Worm (Caenorhabditis elegans) whole organism, L2 larva: ENCODE results near the gene ctf-4.

ENCODE experiments used
- C34F6.9 ChIP-seq: fragments of 150-350 bp; optimal IDR thresholded peaks from 2 replicates; lab custom pipeline; 2014; ENCODE audit warnings: missing biosample characterization, missing genetic modification characterization
- F13H6.1 ChIP-seq: sonication (generic microtip); optimal IDR thresholded peaks from 2 replicates; lab custom pipeline; 2016; ENCODE audit warnings: missing genetic modification characterization, missing compliant biosample characterization
- R02D3.7 ChIP-seq: fragments of 150-350 bp; optimal IDR thresholded peaks from 2 replicates; lab custom pipeline; 2014; ENCODE audit warnings: missing biosample characterization, missing genetic modification characterization
- Y55F3AM.14 ChIP-seq: fragments of 200-800 bp; sonication (Bioruptor generic); optimal IDR thresholded peaks from 2 replicates; lab custom pipeline; 2018; ENCODE audit warnings: mild to moderate bottlenecking, missing genetic modification characterization, missing compliant biosample characterization
- alr-1 ChIP-seq: fragments of 150-350 bp; optimal IDR thresholded peaks from 2 replicates; lab custom pipeline; 2014; ENCODE audit warnings: missing biosample characterization, missing genetic modification characterization
- aly-2 ChIP-seq: fragments of 150-350 bp; optimal IDR thresholded peaks from 2 replicates; lab custom pipeline; 2014; ENCODE audit warnings: missing biosample characterization, missing genetic modification characterization
- ama-1 ChIP-seq: fragments of 150-350 bp; optimal IDR thresholded peaks from 2 replicates; lab custom pipeline; 2018; ENCODE audit warnings: inconsistent platforms
- blmp-1 ChIP-seq: sonication (generic microtip); optimal IDR thresholded peaks from 2 replicates; lab custom pipeline; 2017; ENCODE audit warnings: missing genetic modification characterization, mild to moderate bottlenecking, missing compliant biosample characterization, antibody characterized with exemption, moderate library complexity; ENCODE audit not compliant: insufficient read depth
- ceh-16 ChIP-seq: fragments of 150-350 bp; optimal IDR thresholded peaks from 2 replicates; lab custom pipeline; 2014; ENCODE audit warnings: missing biosample characterization, missing genetic modification characterization
- ceh-82 ChIP-seq: fragments of 150-350 bp; optimal IDR thresholded peaks from 2 replicates; lab custom pipeline; 2014; ENCODE audit warnings: missing biosample characterization, missing genetic modification characterization
- crh-2 ChIP-seq: sonication (generic microtip); optimal IDR thresholded peaks from 2 replicates; lab custom pipeline; 2017; ENCODE audit warnings: missing biosample characterization, missing genetic modification characterization
- dmd-4 ChIP-seq: sonication (generic microtip); optimal IDR thresholded peaks from 2 replicates; lab custom pipeline; 2017; ENCODE audit warnings: missing biosample characterization, missing genetic modification characterization
- egl-27 ChIP-seq: sonication (generic microtip); optimal IDR thresholded peaks from 3 replicates; lab custom pipeline; 2017; ENCODE audit warnings: missing biosample characterization, missing genetic modification reagents, missing genetic modification characterization
- elt-3 ChIP-seq: sonication (generic microtip); optimal IDR thresholded peaks from 2 replicates; lab custom pipeline; 2017; ENCODE audit warnings: missing biosample characterization, missing genetic modification characterization
- fos-1 ChIP-seq: fragments of 150-350 bp; optimal IDR thresholded peaks from 2 replicates; lab custom pipeline; 2014; ENCODE audit warnings: missing biosample characterization, missing genetic modification characterization
- gmeb-1 ChIP-seq: fragments of 150-350 bp; optimal IDR thresholded peaks from 2 replicates; lab custom pipeline; 2014; ENCODE audit warnings: missing biosample characterization, missing genetic modification characterization
- lin-11 ChIP-seq: fragments of 150-350 bp; sonication (generic microtip); optimal IDR thresholded peaks from 2 replicates; lab custom pipeline; 2014; ENCODE audit warnings: missing biosample characterization, missing genetic modification characterization, inconsistent platforms, mixed read lengths
- lin-39 ChIP-seq: fragments of 150-350 bp; optimal IDR thresholded peaks from 2 replicates; lab custom pipeline; 2014; ENCODE audit warnings: missing biosample characterization, missing genetic modification reagents, missing genetic modification characterization
- lsy-2 ChIP-seq, 2 experiments: fragments of 150-350 bp in 1 of 2; sonication (generic microtip) in 1 of 2; optimal IDR thresholded peaks; 2 replicates each; lab custom pipeline; 2014 to 2017; ENCODE audit warnings: missing biosample characterization in 2 of 2, missing genetic modification characterization in 2 of 2
- mab-5 ChIP-seq: fragments of 150-350 bp; optimal IDR thresholded peaks from 2 replicates; lab custom pipeline; 2014; ENCODE audit warnings: missing biosample characterization, missing genetic modification characterization
- mbf-1 ChIP-seq: sonication (generic microtip); optimal IDR thresholded peaks from 2 replicates; lab custom pipeline; 2017; ENCODE audit warnings: missing biosample characterization, missing genetic modification characterization
- nhr-10 ChIP-seq: sonication (generic microtip); optimal IDR thresholded peaks from 2 replicates; lab custom pipeline; 2017; ENCODE audit warnings: missing biosample characterization, missing genetic modification characterization
- nhr-11 ChIP-seq: fragments of 150-350 bp; optimal IDR thresholded peaks from 2 replicates; lab custom pipeline; 2014; ENCODE audit warnings: missing biosample characterization, missing genetic modification characterization
- nhr-12 ChIP-seq: fragments of 150-350 bp; optimal IDR thresholded peaks from 2 replicates; lab custom pipeline; 2014; ENCODE audit warnings: missing biosample characterization, missing genetic modification characterization
- nhr-129 ChIP-seq: fragments of 150-350 bp; optimal IDR thresholded peaks from 2 replicates; lab custom pipeline; 2014; ENCODE audit warnings: missing biosample characterization, missing genetic modification characterization
- nhr-237 ChIP-seq: fragments of 150-350 bp; optimal IDR thresholded peaks from 2 replicates; lab custom pipeline; 2014; ENCODE audit warnings: missing biosample characterization, missing genetic modification characterization
- nhr-25 ChIP-seq: fragments of 150-350 bp; sonication (generic microtip); optimal IDR thresholded peaks from 3 replicates; lab custom pipeline; 2014; ENCODE audit warnings: missing biosample characterization, missing genetic modification characterization
- nhr-6 ChIP-seq: fragments of 150-350 bp; optimal IDR thresholded peaks from 2 replicates; lab custom pipeline; 2014; ENCODE audit warnings: missing biosample characterization, missing genetic modification characterization
- nhr-77 ChIP-seq: fragments of 150-350 bp; optimal IDR thresholded peaks from 2 replicates; lab custom pipeline; 2014; ENCODE audit warnings: missing biosample characterization, missing genetic modification characterization
- peb-1 ChIP-seq: fragments of 150-350 bp; optimal IDR thresholded peaks from 2 replicates; lab custom pipeline; 2014; ENCODE audit warnings: missing biosample characterization, missing genetic modification characterization
- skn-1 ChIP-seq: sonication (generic microtip); optimal IDR thresholded peaks from 2 replicates; lab custom pipeline; 2017; ENCODE audit warnings: missing biosample characterization, missing genetic modification characterization
- sma-3 ChIP-seq: sonication (generic microtip); optimal IDR thresholded peaks from 2 replicates; lab custom pipeline; 2016; ENCODE audit warnings: missing genetic modification reagents, missing genetic modification characterization, missing compliant biosample characterization
- sma-9 ChIP-seq, 2 experiments: fragments of 150-350 bp in 1 of 2; sonication (generic microtip) in 1 of 2; optimal IDR thresholded peaks; 2 replicates each; lab custom pipeline; 2014 to 2016; ENCODE audit warnings: missing genetic modification characterization in 2 of 2, mild to moderate bottlenecking in 1 of 2, missing biosample characterization in 1 of 2, missing compliant biosample characterization in 1 of 2, missing genetic modification reagents in 1 of 2, moderate library complexity in 1 of 2
- snpc-4 ChIP-seq: fragments of 150-350 bp; optimal IDR thresholded peaks from 2 replicates; lab custom pipeline; 2014; ENCODE audit warnings: missing biosample characterization, missing genetic modification characterization
- unc-39 ChIP-seq: fragments of 150-350 bp; optimal IDR thresholded peaks from 2 replicates; lab custom pipeline; 2014; ENCODE audit warnings: missing biosample characterization, missing genetic modification characterization
- unc-55 ChIP-seq: fragments of 150-350 bp; sonication (generic microtip); optimal IDR thresholded peaks from 3 replicates; lab custom pipeline; 2014; ENCODE audit warnings: missing biosample characterization, missing genetic modification reagents, missing genetic modification characterization
- unc-62 ChIP-seq: fragments of 150-350 bp; optimal IDR thresholded peaks from 2 replicates; lab custom pipeline; 2014; ENCODE audit warnings: missing biosample characterization, missing genetic modification reagents, missing genetic modification characterization
- ztf-1 ChIP-seq: fragments of 200-800 bp; sonication (Bioruptor generic); conservative IDR thresholded peaks from 2 replicates; pipeline ENCODE4 v1.3.6; 2022; ENCODE audit warnings: missing genetic modification characterization, missing compliant biosample characterization
- ztf-11 ChIP-seq: sonication (generic microtip); optimal IDR thresholded peaks from 2 replicates; lab custom pipeline; 2017; ENCODE audit warnings: missing biosample characterization, missing genetic modification characterization

The ctf-4 gene

ce11 chrV:10981113-10981512, 15.8 kb upstream of the ctf-4 start, which contains the start of gene fig-1:
Gene fig-1, minus strand, starts transcription at chrV:10981213.
- TF ChIP-seq fos-1 (tag; lab: Kevin White, UChicago) (no peak), ama-1 (lab: Kevin White, UChicago) (no peak), nhr-25 (tag; lab: Kevin White, UChicago) (no peak), blmp-1 (tag; lab: Kevin White, UChicago) (no peak), snpc-4 (tag; lab: Kevin White, UChicago) (no peak), elt-3 (tag; lab: Kevin White, UChicago) (no peak), nhr-129 (tag; lab: Kevin White, UChicago) (no peak), egl-27 (tag; lab: Kevin White, UChicago) (no peak), aly-2 (tag; lab: Kevin White, UChicago) (no peak), nhr-237 (tag; lab: Kevin White, UChicago) (no peak), nhr-77 (no peak), ztf-1 (GFP tag; lab: Robert Waterston, UW) (no peak), unc-62 (GFP tag; lab: Kevin White, UChicago) (no peak), R02D3.7 (tag; lab: Kevin White, UChicago) (no peak), F13H6.1 (tag; lab: Kevin White, UChicago) (no peak), dmd-4 (tag; lab: Kevin White, UChicago) (no peak), Y55F3AM.14 (GFP tag; lab: Kevin White, UChicago) (no peak), peb-1 (tag; lab: Kevin White, UChicago) (no peak), skn-1 (tag; lab: Kevin White, UChicago) (no peak)

ce11 chrV:10975091-10975490, 9.8 kb upstream of the ctf-4 start:
- TF ChIP-seq ztf-1 (GFP tag; lab: Robert Waterston, UW) (no peak), ztf-11 (tag; lab: Kevin White, UChicago) (no peak), sma-3 (GFP tag; lab: Kevin White, UChicago) (no peak), lin-11 (no peak), sma-9 (GFP tag; optimal IDR thresholded peaks at IDR 0.05; lab: Kevin White, UChicago) (no peak), sma-9 (tag; optimal IDR thresholded peaks at IDR 0.05; lab: Kevin White, UChicago) (no peak), alr-1 (tag; lab: Kevin White, UChicago) (no peak), ceh-82 (tag; lab: Kevin White, UChicago) (no peak), egl-27 (tag; lab: Kevin White, UChicago) (no peak), Y55F3AM.14 (GFP tag; lab: Kevin White, UChicago) (no peak), nhr-12 (no peak), unc-55 (GFP tag; lab: Kevin White, UChicago) (no peak), nhr-6 (tag; lab: Kevin White, UChicago) (no peak), lsy-2 (tag; optimal IDR thresholded peaks at IDR 0.05; lab: Kevin White, UChicago) (no peak), ama-1 (lab: Kevin White, UChicago) (no peak), unc-62 (GFP tag; lab: Kevin White, UChicago) (no peak), gmeb-1 (no peak), nhr-77 (no peak), lin-39 (tag; lab: Kevin White, UChicago) (no peak)

ce11 chrV:10970930-10971329, 5.6 kb upstream of the ctf-4 start:
- TF ChIP-seq ceh-16 (tag; lab: Kevin White, UChicago) = no peak
- no peak for TF ChIP-seq nhr-25 (tag; lab: Kevin White, UChicago)
- TF ChIP-seq ztf-1 (GFP tag; lab: Robert Waterston, UW) = no peak
- no peak for TF ChIP-seq egl-27 (tag; lab: Kevin White, UChicago)
- TF ChIP-seq skn-1 (tag; lab: Kevin White, UChicago) = no peak
- no peak for TF ChIP-seq gmeb-1
- TF ChIP-seq crh-2 = no peak
- TF ChIP-seq nhr-129 (tag; lab: Kevin White, UChicago) = no peak
- TF ChIP-seq lin-39 (tag; lab: Kevin White, UChicago) = no peak
- TF ChIP-seq unc-39 = no peak
- TF ChIP-seq, all 48 proteins: peak for 0

ce11 chrV:10970070-10970469, 4.7 kb upstream of the ctf-4 start, which contains the start of gene F17C11.22:
Gene F17C11.22, minus strand, starts transcription at chrV:10970170.
- TF ChIP-seq ceh-16 (tag; lab: Kevin White, UChicago) (no peak), blmp-1 (tag; lab: Kevin White, UChicago) (no peak), gmeb-1 (no peak), unc-62 (GFP tag; lab: Kevin White, UChicago) (no peak), nhr-77 (no peak), nhr-12 (no peak), R02D3.7 (tag; lab: Kevin White, UChicago) (no peak), mbf-1 (tag; lab: Kevin White, UChicago) (no peak), nhr-11 (no peak), sma-9 (GFP tag; optimal IDR thresholded peaks at IDR 0.05; lab: Kevin White, UChicago) (no peak), sma-9 (tag; optimal IDR thresholded peaks at IDR 0.05; lab: Kevin White, UChicago) (no peak), nhr-237 (tag; lab: Kevin White, UChicago) (no peak), fos-1 (tag; lab: Kevin White, UChicago) (no peak), mab-5 (tag; lab: Kevin White, UChicago) (no peak), aly-2 (tag; lab: Kevin White, UChicago) (no peak), lin-11 (no peak), unc-55 (GFP tag; lab: Kevin White, UChicago) (no peak), egl-27 (tag; lab: Kevin White, UChicago) (no peak), C34F6.9 (no peak), nhr-10 (no peak), skn-1 (tag; lab: Kevin White, UChicago) (no peak)
- TF ChIP-seq, all 48 proteins: peak for 0
